Worm (Caenorhabditis elegans) whole organism, young adult: ENCODE data around the gene R11H6.5.

Experiments
- C06A6.2 ChIP-seq: fragments of 200-800 bp; sonication (Bioruptor generic); conservative IDR thresholded peaks from 2 replicates; pipeline ENCODE4 v1.3.6; 2022; ENCODE audit warnings: missing genetic modification characterization, missing compliant biosample characterization
- F33H1.4 ChIP-seq: fragments of 200-800 bp; sonication (Bioruptor generic); IDR thresholded peaks from 2 replicates; pipeline ENCODE4 v1.3.6; 2022; ENCODE audit warnings: missing genetic modification reagents, missing genetic modification characterization, missing compliant biosample characterization
- F37B4.10 ChIP-seq: fragments of 200-800 bp; sonication (Bioruptor generic); IDR thresholded peaks from 2 replicates; pipeline ENCODE4 v1.3.6; 2022; ENCODE audit warnings: missing genetic modification characterization, missing compliant biosample characterization
- F52B5.7 ChIP-seq: sonication (generic microtip); optimal IDR thresholded peaks from 2 replicates; lab custom pipeline; 2016; ENCODE audit warnings: mild to moderate bottlenecking, missing genetic modification characterization, missing compliant biosample characterization
- F55B11.4 ChIP-seq: sonication (generic microtip); optimal IDR thresholded peaks from 2 replicates; lab custom pipeline; 2016; ENCODE audit warnings: missing compliant biosample characterization, missing genetic modification characterization, borderline replicate concordance; ENCODE audit not compliant: insufficient read depth
- F57A8.1 ChIP-seq: fragments of 200-800 bp; sonication (Bioruptor generic); optimal IDR thresholded peaks from 2 replicates; lab custom pipeline; 2018; ENCODE audit warnings: mild to moderate bottlenecking, missing genetic modification characterization, moderate library complexity, missing compliant biosample characterization
- Y67H2A.10 ChIP-seq: fragments of 200-800 bp; sonication (Bioruptor generic); conservative IDR thresholded peaks from 2 replicates; pipeline ENCODE4 v1.3.6; 2022; ENCODE audit warnings: missing genetic modification reagents, missing genetic modification characterization, missing compliant biosample characterization
- Y95B8A.8 ChIP-seq: fragments of 200-800 bp; sonication (Bioruptor generic); IDR thresholded peaks from 2 replicates; pipeline ENCODE4 v1.3.6; 2022; ENCODE audit warnings: missing genetic modification reagents, missing genetic modification characterization, missing compliant biosample characterization
- ZK185.1 ChIP-seq: sonication (generic microtip); optimal IDR thresholded peaks from 2 replicates; lab custom pipeline; 2016; ENCODE audit warnings: mild to moderate bottlenecking, missing genetic modification characterization, missing compliant biosample characterization; ENCODE audit not compliant: poor library complexity, severe bottlenecking
- aptf-3 ChIP-seq: fragments of 200-800 bp; sonication (Bioruptor generic); IDR thresholded peaks from 2 replicates; pipeline ENCODE4 v1.3.6; 2022; ENCODE audit warnings: missing genetic modification characterization, missing compliant biosample characterization
- athp-1 ChIP-seq: sonication (generic microtip); optimal IDR thresholded peaks from 2 replicates; lab custom pipeline; 2017; ENCODE audit warnings: mild to moderate bottlenecking, missing genetic modification characterization, missing compliant biosample characterization
- bed-1 ChIP-seq: fragments of 200-800 bp; sonication (Bioruptor generic); IDR thresholded peaks from 2 replicates; pipeline ENCODE4 v1.3.6; 2022; ENCODE audit warnings: missing genetic modification reagents, missing genetic modification characterization, missing compliant biosample characterization
- cebp-1 ChIP-seq, 2 experiments: fragments of 200-800 bp in 1 of 2; sonication (Bioruptor generic) in 1 of 2; sonication (generic microtip) in 1 of 2; IDR thresholded peaks in 1 of 2; optimal IDR thresholded peaks in 1 of 2; 2 replicates each; pipeline versions ENCODE4 v1.3.6 to Lab custom; 2017 to 2022; ENCODE audit warnings: missing compliant biosample characterization in 2 of 2, missing genetic modification characterization in 2 of 2, mild to moderate bottlenecking in 1 of 2, missing genetic modification reagents in 1 of 2, moderate library complexity in 1 of 2
- ceh-100 ChIP-seq: fragments of 200-800 bp; sonication (Bioruptor generic); IDR thresholded peaks from 2 replicates; pipeline ENCODE4 v1.3.6; 2022; ENCODE audit warnings: missing genetic modification reagents, missing genetic modification characterization, missing compliant biosample characterization
- ceh-40 ChIP-seq: fragments of 200-800 bp; sonication (Bioruptor generic); IDR thresholded peaks from 2 replicates; pipeline ENCODE4 v1.3.6; 2022; ENCODE audit warnings: missing genetic modification characterization, missing compliant biosample characterization
- chd-7 ChIP-seq: sonication (generic microtip); optimal IDR thresholded peaks from 2 replicates; lab custom pipeline; 2016; ENCODE audit warnings: mild to moderate bottlenecking, missing genetic modification characterization, moderate library complexity, missing compliant biosample characterization
- efl-1 ChIP-seq: fragments of 150-350 bp; optimal IDR thresholded peaks from 2 replicates; lab custom pipeline; 2014; ENCODE audit warnings: missing biosample characterization, missing genetic modification reagents, missing genetic modification characterization
- egl-44 ChIP-seq: fragments of 200-800 bp; sonication (Bioruptor generic); IDR thresholded peaks from 2 replicates; pipeline ENCODE4 v1.3.6; 2022; ENCODE audit warnings: missing genetic modification reagents, missing genetic modification characterization, missing compliant biosample characterization
- egrh-3 ChIP-seq: fragments of 200-800 bp; sonication (Bioruptor generic); IDR thresholded peaks from 2 replicates; pipeline ENCODE4 v1.3.6; 2022; ENCODE audit warnings: missing genetic modification reagents, missing genetic modification characterization, missing compliant biosample characterization
- fkh-3 ChIP-seq: sonication (generic microtip); optimal IDR thresholded peaks from 2 replicates; lab custom pipeline; 2016; ENCODE audit warnings: mild to moderate bottlenecking, missing genetic modification characterization, missing compliant biosample characterization
- hmg-1.2 ChIP-seq: fragments of 200-800 bp; sonication (Bioruptor generic); IDR thresholded peaks from 2 replicates; pipeline ENCODE4 v1.3.6; 2022; ENCODE audit warnings: missing genetic modification reagents, missing genetic modification characterization, missing compliant biosample characterization
- hsf-1 ChIP-seq: fragments of 200-800 bp; sonication (Bioruptor generic); IDR thresholded peaks from 2 replicates; pipeline ENCODE4 v1.3.6; 2022; ENCODE audit warnings: missing genetic modification reagents, missing genetic modification characterization, missing compliant biosample characterization
- lag-1 ChIP-seq: fragments of 200-800 bp; sonication (Bioruptor generic); IDR thresholded peaks from 2 replicates; pipeline ENCODE4 v1.3.6; 2022; ENCODE audit warnings: missing genetic modification reagents, missing genetic modification characterization, missing compliant biosample characterization
- let-526 ChIP-seq: fragments of 200-800 bp; sonication (Bioruptor generic); IDR thresholded peaks from 2 replicates; pipeline ENCODE4 v1.3.6; 2022; ENCODE audit warnings: missing genetic modification reagents, missing genetic modification characterization, missing compliant biosample characterization
- lin-54 ChIP-seq: fragments of 200-800 bp; sonication (Bioruptor generic); optimal IDR thresholded peaks from 2 replicates; lab custom pipeline; 2018; ENCODE audit warnings: mild to moderate bottlenecking, missing genetic modification characterization, missing compliant biosample characterization
- lir-1 ChIP-seq: fragments of 200-800 bp; sonication (Bioruptor generic); conservative IDR thresholded peaks from 2 replicates; pipeline ENCODE4 v1.3.6; 2022; ENCODE audit warnings: missing genetic modification reagents, missing genetic modification characterization, missing compliant biosample characterization
- madf-10 ChIP-seq: sonication (generic microtip); optimal IDR thresholded peaks from 2 replicates; lab custom pipeline; 2016; ENCODE audit warnings: mild to moderate bottlenecking, missing genetic modification characterization, missing compliant biosample characterization
- madf-6 ChIP-seq: fragments of 200-800 bp; sonication (Bioruptor generic); IDR thresholded peaks from 2 replicates; pipeline ENCODE4 v1.3.6; 2022; ENCODE audit warnings: missing genetic modification reagents, missing genetic modification characterization, missing compliant biosample characterization
- madf-8 ChIP-seq: fragments of 200-800 bp; sonication (Bioruptor generic); conservative IDR thresholded peaks from 2 replicates; pipeline ENCODE4 v1.3.6; 2022; ENCODE audit warnings: missing genetic modification reagents, missing genetic modification characterization, missing compliant biosample characterization
- mxl-1 ChIP-seq: sonication (generic microtip); optimal IDR thresholded peaks from 2 replicates; lab custom pipeline; 2016; ENCODE audit warnings: missing genetic modification characterization, missing compliant biosample characterization
- nfya-2 ChIP-seq: fragments of 200-800 bp; sonication (Bioruptor generic); IDR thresholded peaks from 2 replicates; pipeline ENCODE4 v1.3.6; 2022; ENCODE audit warnings: missing genetic modification reagents, missing genetic modification characterization, missing compliant biosample characterization
- nhr-179 ChIP-seq: sonication (generic microtip); optimal IDR thresholded peaks from 2 replicates; lab custom pipeline; 2016; ENCODE audit warnings: mild to moderate bottlenecking, missing genetic modification characterization, missing compliant biosample characterization
- nhr-80 ChIP-seq: sonication (generic microtip); optimal IDR thresholded peaks from 2 replicates; lab custom pipeline; 2016; ENCODE audit warnings: missing genetic modification characterization, missing compliant biosample characterization
- rpc-1 ChIP-seq, 2 experiments: fragments of 150-350 bp in 1 of 2; sonication (generic microtip) in 1 of 2; optimal IDR thresholded peaks; 2 replicates each; lab custom pipeline; 2014 to 2018; ENCODE audit warnings: missing biosample characterization in 1 of 2, missing genetic modification characterization in 1 of 2, missing genetic modification reagents in 1 of 2, missing genotype in 1 of 2
- snpc-4 ChIP-seq, 5 experiments: fragments of 150-350 bp in 1 of 5; sonication (generic microtip) in 4 of 5; optimal IDR thresholded peaks; 2 replicates each; lab custom pipeline; 2014 to 2018; ENCODE audit warnings: missing genetic modification characterization in 5 of 5, missing biosample characterization in 3 of 5, antibody characterized with exemption in 2 of 5, mild to moderate bottlenecking in 2 of 5, missing compliant biosample characterization in 2 of 5, missing genotype in 2 of 5, moderate library complexity in 2 of 5, missing genetic modification reagents in 1 of 5
- unc-130 ChIP-seq: sonication (generic microtip); optimal IDR thresholded peaks from 2 replicates; lab custom pipeline; 2016; ENCODE audit warnings: missing genetic modification reagents, missing genetic modification characterization, missing compliant biosample characterization
- xnd-1 ChIP-seq: sonication (generic microtip); optimal IDR thresholded peaks from 2 replicates; lab custom pipeline; 2016; ENCODE audit warnings: missing genotype, missing genetic modification reagents, missing genetic modification characterization, missing compliant biosample characterization

Gene R11H6.5

DNA sequence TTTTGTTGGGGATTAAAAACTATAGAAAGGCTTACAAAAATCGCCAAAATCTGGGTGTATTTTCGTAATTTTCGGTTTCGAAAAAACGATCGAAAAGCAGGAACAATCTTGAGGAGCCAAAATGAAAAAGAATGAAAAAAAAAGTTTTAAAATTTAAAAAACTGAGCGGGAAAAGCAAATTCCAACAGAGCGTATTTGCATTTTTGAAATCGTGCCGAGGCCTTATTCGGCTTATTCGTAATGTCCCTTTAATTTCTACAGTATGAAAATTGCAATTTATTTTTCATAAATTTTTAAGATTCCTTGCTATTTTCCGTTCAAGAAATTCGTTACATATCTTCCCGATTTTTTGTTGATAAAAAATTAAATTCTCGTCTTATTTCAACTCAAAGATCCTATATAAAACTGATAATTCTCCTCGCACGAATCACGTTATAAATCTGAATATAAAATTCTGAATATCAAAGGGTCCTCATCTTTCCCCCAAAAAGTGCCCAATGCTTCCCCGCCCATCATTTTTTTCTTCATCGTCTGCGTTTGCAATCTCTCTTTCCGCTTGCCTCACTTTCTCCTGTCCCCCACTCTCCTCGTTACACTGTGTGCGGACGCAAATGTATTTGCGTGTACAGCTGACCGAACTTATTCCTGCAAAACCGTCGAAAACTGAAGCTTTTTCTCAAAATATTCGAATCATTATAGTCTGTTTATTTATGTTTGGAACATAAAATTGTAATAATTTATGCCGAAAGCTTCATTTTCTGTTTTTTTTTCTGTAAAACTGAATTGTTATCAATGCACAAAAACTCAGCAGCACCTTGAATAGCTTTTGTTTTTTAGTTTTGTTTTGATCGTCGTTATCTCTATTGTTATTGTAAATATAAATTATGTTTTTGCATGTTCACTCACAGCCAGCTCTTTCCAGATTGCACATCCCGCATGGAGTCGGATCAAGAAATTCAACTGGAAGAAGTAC, 34.1 kb upstream of the R11H6.5 start, which contains the start of the genes rfc-1 and pmp-3 (continued):
- TF ChIP-seq F57A8.1 (GFP tag; lab: Kevin White, UChicago), result no peak
- TF ChIP-seq F52B5.7 (tag; lab: Kevin White, UChicago), result no peak
- TF ChIP-seq ZK185.1, result no peak
- TF ChIP-seq rpc-1 (optimal IDR thresholded peaks at IDR 0.05; lab: Kevin White, UChicago), result no peak
- peak; percentile 6 for TF ChIP-seq rpc-1 (tag; optimal IDR thresholded peaks at IDR 0.05; lab: Kevin White, UChicago)
- TF ChIP-seq nfya-2 (GFP tag; lab: Robert Waterston, UW), result no peak
- no peak for TF ChIP-seq bed-1 (GFP tag; lab: Robert Waterston, UW)
- no peak for TF ChIP-seq lir-1 (GFP tag; lab: Robert Waterston, UW)
- TF ChIP-seq, all 124 proteins: peak for 21

DNA sequence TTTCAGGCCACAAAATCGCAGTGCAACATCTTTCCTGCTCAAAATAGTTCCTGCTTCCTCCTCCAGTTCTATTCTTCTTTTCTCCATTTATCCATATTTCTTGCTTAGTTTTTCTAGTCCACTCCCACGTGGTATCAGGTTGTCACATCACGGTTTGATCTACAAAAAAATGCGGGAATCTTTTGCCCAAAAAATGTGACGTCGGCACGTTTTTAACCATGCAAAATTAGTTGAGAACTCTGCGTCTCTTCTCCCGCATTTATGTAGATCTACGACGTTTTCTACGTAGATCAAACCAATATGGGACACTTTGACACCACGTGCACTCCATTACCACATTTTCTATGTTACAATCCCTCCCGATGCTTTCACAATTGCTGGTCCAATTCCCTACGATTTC, 30.0 kb upstream of the R11H6.5 start:
- TF ChIP-seq madf-8 (peak; percentile 54; the same call in 1 of the 2 replicates), chd-7 (tag; lab: Kevin White, UChicago) (no peak), nhr-179 (tag; lab: Kevin White, UChicago) (no peak), mxl-1 (tag; lab: Kevin White, UChicago) (no peak), unc-130 (GFP tag; lab: Kevin White, UChicago) (no peak), F33H1.4 (GFP tag; lab: Robert Waterston, UW) (0 out of 2 replicates have a peak, but pooled peaks have one; percentile 28), madf-6 (GFP tag; lab: Robert Waterston, UW) (peak; percentile 78), let-526 (no peak), F37B4.10 (no peak), aptf-3 (GFP tag; lab: Robert Waterston, UW) (no peak), F52B5.7 (tag; lab: Kevin White, UChicago) (no peak), lin-54 (GFP tag; lab: Kevin White, UChicago) (no peak), madf-10 (no peak), F55B11.4 (tag; lab: Kevin White, UChicago) (no peak), xnd-1 (tag; lab: Kevin White, UChicago) (peak; percentile 21), efl-1 (GFP tag; lab: Kevin White, UChicago) (peak; percentile 45), egrh-3 (GFP tag; lab: Robert Waterston, UW) (no peak), athp-1 (no peak), C06A6.2 (no peak), Y95B8A.8 (GFP tag; lab: Robert Waterston, UW) (no peak), lag-1 (GFP tag; lab: Robert Waterston, UW) (no peak), egl-44 (GFP tag; lab: Robert Waterston, UW) (no peak), ceh-100 (GFP tag; lab: Robert Waterston, UW) (no peak), snpc-4 (GFP tag; optimal IDR thresholded peaks at IDR 0.05; lab: Kevin White, UChicago) (no peak), snpc-4 (tag; optimal IDR thresholded peaks at IDR 0.05; lab: Kevin White, UChicago) (no peak), hsf-1 (GFP tag; lab: Robert Waterston, UW) (no peak), hmg-1.2 (0 out of 2 replicates have a peak, but pooled peaks have one; percentile 17), fkh-3 (tag; lab: Kevin White, UChicago) (no peak)

DNA sequence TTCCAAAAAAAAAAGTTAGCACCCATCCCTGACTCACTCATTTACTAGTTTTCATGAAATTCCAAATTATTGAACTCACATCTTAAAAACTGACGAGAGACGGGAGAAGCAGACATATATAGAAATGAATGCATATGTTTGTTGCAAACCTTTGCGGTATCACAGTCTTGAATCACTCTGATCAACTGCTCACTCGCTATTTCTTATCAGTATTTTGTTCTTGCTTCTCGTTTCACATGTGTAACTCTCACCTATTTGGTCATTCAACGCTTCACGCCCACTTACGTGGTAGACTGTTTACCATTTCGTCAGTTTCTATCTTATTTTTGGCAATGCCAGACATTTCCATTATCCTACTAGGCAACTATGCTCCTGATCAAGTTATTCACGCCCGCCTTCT, 28.7 kb upstream of the R11H6.5 start, which contains the start of gene C54G10.1:
TSS of gene C54G10.1 (plus strand) at position 333 of the 400 bp plus-strand sequence.
- TF ChIP-seq cebp-1 (GFP tag; IDR thresholded peaks at IDR 0.05; lab: Robert Waterston, UW) (0 out of 2 replicates have a peak, but pooled peaks have one; percentile 13), cebp-1 (tag; optimal IDR thresholded peaks at IDR 0.05; lab: Kevin White, UChicago) (peak; percentile 18), ceh-40 (GFP tag; lab: Robert Waterston, UW) (no peak), nhr-80 (tag; lab: Kevin White, UChicago) (peak; percentile 89), F55B11.4 (tag; lab: Kevin White, UChicago) (no peak), Y67H2A.10 (GFP tag; lab: Robert Waterston, UW) (no peak), mxl-1 (tag; lab: Kevin White, UChicago) (no peak)
